Worm (Caenorhabditis elegans): Measurements from ENCODE around the gene C03B1.9.

Gene C03B1.9

DNA sequence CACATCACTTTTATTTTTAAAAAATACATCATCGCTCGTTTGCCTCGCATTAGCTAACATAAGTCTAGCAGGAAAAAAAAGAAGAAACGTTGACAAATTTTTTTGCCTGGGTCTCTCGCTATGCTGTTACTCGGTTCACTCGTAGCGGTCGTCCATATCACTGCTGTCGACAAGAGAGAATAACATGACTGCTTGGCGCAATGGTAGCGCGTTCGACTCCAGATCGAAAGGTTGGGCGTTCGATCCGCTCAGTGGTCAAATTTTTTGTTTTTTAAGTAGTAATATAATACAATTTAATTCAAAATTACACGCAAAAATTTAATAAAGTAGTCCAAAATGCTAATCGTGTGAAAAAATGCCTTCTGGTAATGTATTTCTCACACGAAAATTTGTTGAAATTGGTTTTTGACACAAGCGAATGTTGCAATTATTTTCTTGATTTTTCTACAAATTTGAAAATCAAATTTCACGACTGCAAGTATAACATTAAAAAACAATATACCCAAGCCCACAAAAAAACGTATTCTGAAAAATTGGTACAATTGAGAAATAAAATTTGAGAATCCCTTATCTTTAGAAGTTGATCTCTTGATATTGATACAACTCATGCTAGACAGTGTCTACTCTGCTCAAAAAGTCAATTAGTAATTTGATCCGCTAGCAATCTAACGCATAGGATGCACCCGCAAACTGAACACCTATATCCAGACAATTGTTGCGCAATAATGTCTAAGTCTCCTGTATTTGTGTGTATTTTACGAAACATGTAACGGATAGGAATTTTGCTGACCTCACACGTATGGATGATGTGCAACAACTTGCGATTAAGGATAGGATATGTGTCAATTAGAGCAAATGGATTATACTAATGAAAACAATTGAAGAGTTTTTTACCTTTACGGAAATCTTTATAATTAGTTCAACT, 24.5 kb upstream of the C03B1.9 start:
- TF ChIP-seq npax-4 (tag; optimal IDR thresholded peaks at IDR 0.05) (peak; percentile 12), pros-1 (tag; optimal IDR thresholded peaks at IDR 0.05) (no peak), nfya-1 (tag; optimal IDR thresholded peaks at IDR 0.05) (peak; percentile 33), sox-2 (GFP tag; IDR thresholded peaks at IDR 0.05) (peak; percentile 68), hlh-6 (tag; optimal IDR thresholded peaks at IDR 0.05) (no peak), hlh-30 (tag; optimal IDR thresholded peaks at IDR 0.05; ENCODE audit: insufficient read depth) (no peak), F13H6.1 (tag; optimal IDR thresholded peaks at IDR 0.05) (peak; percentile 17), elt-4 (tag; optimal IDR thresholded peaks at IDR 0.05) (no peak), fkh-6 (tag; optimal IDR thresholded peaks at IDR 0.05) (peak; percentile 6), hlh-13 (GFP tag; optimal IDR thresholded peaks at IDR 0.05) (peak; percentile 43), ceh-48 (tag; optimal IDR thresholded peaks at IDR 0.05) (peak; percentile 55), eyg-1 (tag; optimal IDR thresholded peaks at IDR 0.05) (peak; percentile 45), fkh-10 (GFP tag; optimal IDR thresholded peaks at IDR 0.05) (no peak), Y22D7AL.16 (tag; optimal IDR thresholded peaks at IDR 0.05) (peak; percentile 62), unc-86 (tag; optimal IDR thresholded peaks at IDR 0.05) (peak; percentile 62), nhr-11 (tag; optimal IDR thresholded peaks at IDR 0.05) (no peak), fax-1 (tag; optimal IDR thresholded peaks at IDR 0.05) (peak; percentile 61), ceh-2 (tag; optimal IDR thresholded peaks at IDR 0.05) (peak; percentile 38), unc-55 (GFP tag; optimal IDR thresholded peaks at IDR 0.05) (no peak), ceh-45 (GFP tag; IDR thresholded peaks at IDR 0.05) (peak; percentile 64; the same call in 1 of the 2 replicates), ceh-18 (tag; optimal IDR thresholded peaks at IDR 0.05) (peak; percentile 5), lim-6 (tag; optimal IDR thresholded peaks at IDR 0.05) (no peak), ama-1 (optimal IDR thresholded peaks at IDR 0.05) (no peak), hlh-8 (tag; optimal IDR thresholded peaks at IDR 0.05) (peak; percentile 59), gmeb-2 (tag; optimal IDR thresholded peaks at IDR 0.05) (peak; percentile 77), madf-2 (tag; optimal IDR thresholded peaks at IDR 0.05) (peak; percentile 47), mec-3 (tag; optimal IDR thresholded peaks at IDR 0.05; ENCODE audit: borderline replicate concordance) (no peak), C08G9.2 (tag; optimal IDR thresholded peaks at IDR 0.05) (peak; percentile 1), K02D7.2 (tag; optimal IDR thresholded peaks at IDR 0.05) (peak; percentile 29), sox-4 (tag; optimal IDR thresholded peaks at IDR 0.05) (peak; percentile 77), hlh-15 (tag; optimal IDR thresholded peaks at IDR 0.05) (peak; percentile 47), elt-2 (tag; optimal IDR thresholded peaks at IDR 0.05) (peak; percentile 84), tbx-2 (tag; optimal IDR thresholded peaks at IDR 0.05) (peak; percentile 49), pqm-1 (tag; optimal IDR thresholded peaks at IDR 0.05) (peak; percentile 28), ceh-22 (tag; optimal IDR thresholded peaks at IDR 0.05) (no peak), C38D4.7 (GFP tag; optimal IDR thresholded peaks at IDR 0.05) (peak; percentile 65), ceh-34 (tag; optimal IDR thresholded peaks at IDR 0.05) (no peak), ref-2 (tag; optimal IDR thresholded peaks at IDR 0.05) (peak; percentile 48), pag-3 (tag; optimal IDR thresholded peaks at IDR 0.05; ENCODE audit: borderline replicate concordance) (no peak), ceh-24 (tag; optimal IDR thresholded peaks at IDR 0.05) (peak; percentile 51), odd-2 (tag; optimal IDR thresholded peaks at IDR 0.05) (no peak), dve-1 (tag; optimal IDR thresholded peaks at IDR 0.05) (peak; percentile 26), ceh-19 (GFP tag; optimal IDR thresholded peaks at IDR 0.05) (peak; percentile 72), ztf-16 (tag; optimal IDR thresholded peaks at IDR 0.05) (peak; percentile 61), syd-9 (tag; optimal IDR thresholded peaks at IDR 0.05) (peak; percentile 9), pha-4 (tag; optimal IDR thresholded peaks at IDR 0.05) (no peak), ahr-1 (tag; optimal IDR thresholded peaks at IDR 0.05) (no peak), pax-1 (tag; optimal IDR thresholded peaks at IDR 0.05) (no peak), K09A11.1 (tag; optimal IDR thresholded peaks at IDR 0.05; ENCODE audit: insufficient read depth) (no peak), unc-42 (tag; optimal IDR thresholded peaks at IDR 0.05) (no peak), pha-2 (tag; optimal IDR thresholded peaks at IDR 0.05) (peak; percentile 68)

Data from whole organism, late embryonic.